Fruit fly (Drosophila melanogaster): ENCODE data around the gene Polr2D.

Gene Polr2D

DNA sequence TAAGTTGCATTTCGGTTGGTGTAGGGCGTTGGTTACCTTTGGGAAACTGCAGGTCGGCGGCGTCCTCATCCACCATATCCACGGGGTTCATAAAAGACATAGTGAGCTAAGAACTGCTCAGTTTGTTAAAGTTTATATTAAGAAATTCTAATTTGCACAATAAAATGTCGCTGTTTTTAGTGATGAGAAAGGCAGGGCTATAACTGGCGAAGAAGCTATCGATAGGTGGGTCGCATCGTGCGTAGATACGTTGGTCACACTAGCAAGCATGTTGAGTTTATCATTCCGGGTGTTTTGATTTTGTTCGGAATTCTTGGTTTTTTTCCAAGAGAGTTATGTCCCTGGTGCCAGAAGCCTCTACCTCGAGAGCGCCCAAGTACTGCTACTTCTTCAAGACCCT lies at the start of gene Polr2D, which contains the start of the genes Ada2a, Tgs1 and moi:
TSS of gene Polr2D (minus strand) at position 207 of the 400 bp plus-strand sequence.
TSS of gene Ada2a (minus strand) at position 207 of the 400 bp plus-strand sequence.
TSS of gene Tgs1 (plus strand) at position 250 of the 400 bp plus-strand sequence.
TSS of gene moi (plus strand) at position 250 of the 400 bp plus-strand sequence.
- no peak for TF ChIP-seq noc (tag; optimal IDR thresholded peaks at IDR 0.05)

DNA sequence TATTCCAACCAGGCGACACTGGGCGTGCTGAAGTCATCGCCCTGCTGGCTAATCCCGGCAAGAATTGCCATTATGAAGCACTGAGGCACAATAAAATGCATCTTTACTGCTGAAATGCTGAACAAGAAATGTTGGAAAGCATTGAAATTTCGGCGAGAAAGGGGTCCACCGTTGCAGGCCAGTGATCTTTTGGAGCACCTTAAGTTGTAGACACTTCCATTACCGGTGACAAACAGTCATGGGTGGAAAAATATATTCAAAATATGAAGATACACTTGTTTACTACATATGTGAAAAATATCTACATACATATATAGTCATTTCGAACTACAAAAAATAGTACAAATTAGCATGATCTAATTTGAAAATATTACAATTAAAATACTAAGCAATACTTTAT lies 47.5 kb upstream of the Polr2D start, which contains the start of gene CG7126:
TSS of gene CG7126 (minus strand) at position 101 of the 400 bp plus-strand sequence.
- TF ChIP-seq noc (tag; optimal IDR thresholded peaks at IDR 0.05), result no peak

DNA sequence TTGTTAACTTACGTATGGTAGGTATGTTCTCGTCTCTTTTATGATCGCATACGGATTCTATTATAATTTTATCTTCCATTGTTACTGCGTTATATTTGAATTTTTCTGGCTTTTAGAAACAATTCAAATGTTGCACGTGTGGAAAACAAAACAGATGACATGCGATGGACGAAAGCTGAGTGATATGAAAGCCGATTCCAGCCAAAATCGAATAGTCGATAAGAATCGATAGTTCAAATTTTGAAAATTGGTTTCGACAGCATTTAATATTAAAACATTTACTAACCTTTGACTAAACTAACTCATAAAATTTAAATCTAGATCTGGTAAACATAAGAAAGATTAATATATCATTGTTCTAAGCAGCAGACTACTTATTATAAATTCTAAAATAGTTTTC lies 46.3 kb upstream of the Polr2D start, which contains the start of gene Polr1E:
TSS of gene Polr1E (minus strand) at position 160 of the 400 bp plus-strand sequence.
- TF ChIP-seq noc (tag; optimal IDR thresholded peaks at IDR 0.05), result no peak

DNA sequence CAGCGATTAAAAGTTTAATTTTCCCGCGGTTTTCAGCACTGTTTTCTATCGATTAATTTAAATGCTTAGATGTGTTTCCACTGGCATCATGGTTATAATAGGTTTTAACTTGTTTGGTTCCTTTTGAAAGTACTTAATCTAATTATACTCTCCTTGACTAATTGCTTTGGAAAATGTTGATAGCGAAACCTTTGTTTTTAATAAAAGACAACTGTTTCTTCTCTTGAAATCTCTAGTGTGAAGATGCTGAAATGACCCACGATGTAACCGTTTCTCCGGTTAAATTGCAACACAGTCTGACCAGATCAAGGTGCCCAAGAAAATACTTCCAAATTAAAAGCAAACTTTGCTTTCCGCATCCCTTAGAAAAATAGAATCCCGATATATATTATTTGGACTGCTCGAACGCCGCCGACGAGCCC lies 43.6 kb upstream of the Polr2D start, which contains the start of gene Dlc90F:
TSS of gene Dlc90F (plus strand) at position 330 of the 422 bp plus-strand sequence.
- peak; percentile 6 for TF ChIP-seq noc (tag; optimal IDR thresholded peaks at IDR 0.05)

DNA sequence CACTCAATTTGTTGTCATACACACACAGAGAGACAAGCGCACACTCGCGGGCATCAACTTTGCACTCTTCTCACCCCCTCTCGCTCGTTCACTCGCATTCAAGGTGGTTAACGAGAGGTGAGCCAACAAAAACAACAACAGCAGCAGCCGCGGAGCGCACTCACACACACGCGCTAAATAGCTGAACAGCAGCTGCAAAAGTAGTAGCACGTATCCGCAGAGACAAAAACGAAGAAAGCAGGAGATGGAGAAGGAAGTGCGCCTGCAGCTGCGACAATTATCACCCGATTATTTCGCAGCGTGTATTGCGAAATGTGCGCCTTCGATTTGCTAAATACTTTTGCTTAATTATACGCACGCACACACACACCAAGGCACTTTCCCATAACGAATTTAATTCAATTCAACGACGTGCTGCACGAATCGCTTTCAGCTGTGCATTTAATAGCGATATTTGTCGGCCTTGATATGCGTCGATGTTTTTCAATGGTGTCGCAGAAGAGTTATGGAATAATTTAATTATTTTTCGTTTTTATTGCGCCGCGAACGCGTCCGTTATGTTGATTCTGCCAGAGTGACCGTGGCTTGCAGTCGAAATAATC lies 43.1 kb upstream of the Polr2D start:
- TF ChIP-seq noc (tag; optimal IDR thresholded peaks at IDR 0.05), result peak; percentile 30

DNA sequence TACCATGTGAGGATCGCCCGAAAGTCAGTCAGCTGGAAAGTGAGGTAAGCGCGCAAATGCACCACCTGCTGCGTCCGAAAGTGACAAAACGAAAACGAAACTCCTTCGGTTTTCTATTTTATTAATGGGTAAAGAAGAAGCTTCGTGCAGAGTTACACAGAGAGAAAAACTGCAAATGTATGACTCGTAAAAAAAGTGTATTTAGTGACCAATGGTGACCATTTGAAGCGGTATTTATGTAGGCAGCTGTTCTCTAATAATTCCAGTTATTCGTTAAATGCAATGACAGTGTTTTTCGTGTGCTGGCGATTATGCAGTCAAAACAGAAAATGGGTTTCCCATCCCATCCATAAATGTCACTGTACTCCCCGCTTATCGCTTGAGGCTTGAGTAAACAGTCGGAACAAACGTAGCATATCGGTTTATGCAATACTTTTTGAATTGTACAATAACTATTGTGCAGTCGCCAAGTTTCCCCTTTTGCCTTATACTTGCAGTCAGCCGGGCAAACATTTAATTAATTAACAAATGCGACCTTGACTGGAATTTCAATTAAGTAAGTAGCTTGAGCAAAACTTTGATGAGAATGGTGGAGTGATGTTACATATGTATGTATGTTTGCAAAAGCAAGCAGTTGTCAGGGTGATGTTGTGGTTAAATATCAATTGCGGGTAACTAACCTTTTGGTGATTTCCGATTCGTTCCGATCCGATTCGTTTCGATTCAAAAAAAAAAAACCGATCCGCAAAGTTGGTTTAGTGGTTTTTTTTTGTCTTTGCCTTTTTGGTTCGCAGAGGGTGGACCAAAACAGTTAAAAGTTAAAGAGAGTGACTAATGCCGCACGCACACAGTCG lies 42.4 kb upstream of the Polr2D start:
- no peak for TF ChIP-seq noc (tag; optimal IDR thresholded peaks at IDR 0.05)

DNA sequence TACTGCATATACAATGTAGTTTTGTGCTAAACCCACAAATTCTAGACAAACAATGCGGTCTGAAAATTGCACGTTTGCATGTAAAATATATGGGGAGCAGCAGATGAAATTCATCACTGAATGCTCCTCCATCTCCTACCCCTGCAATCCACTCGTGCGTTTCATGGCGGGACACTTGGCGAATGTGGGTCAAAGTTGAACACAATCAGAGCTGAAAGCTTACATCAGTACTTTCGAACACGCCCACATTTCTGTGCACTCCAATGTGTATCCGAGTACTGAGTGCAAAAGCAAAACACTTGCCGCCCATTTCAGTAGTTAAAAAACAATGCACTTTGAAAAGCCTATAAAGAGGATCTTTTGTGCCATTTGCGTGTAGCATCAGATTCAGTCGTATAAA lies 41.5 kb upstream of the Polr2D start:
- TF ChIP-seq noc (tag; optimal IDR thresholded peaks at IDR 0.05), result no peak

DNA sequence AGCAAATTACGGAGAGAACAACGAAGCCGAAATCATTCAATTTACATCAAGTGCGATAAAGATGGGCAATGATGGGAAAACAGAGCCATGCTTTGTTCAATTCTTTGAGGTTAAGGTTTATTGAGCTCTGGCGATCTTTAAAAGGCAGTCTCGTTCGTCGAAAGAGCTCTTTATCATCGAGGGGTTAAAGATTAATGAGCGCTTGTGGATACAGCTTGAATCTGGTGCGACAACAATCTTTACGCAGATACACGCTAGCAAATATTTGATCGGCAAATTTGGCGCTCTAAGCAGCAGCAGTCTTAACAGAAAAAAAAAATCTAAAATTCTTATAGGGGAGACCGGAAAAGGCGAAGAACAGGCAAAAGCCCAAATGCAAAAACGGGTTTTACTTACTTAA lies 40.8 kb upstream of the Polr2D start:
- TF ChIP-seq noc (tag; optimal IDR thresholded peaks at IDR 0.05), result no peak

DNA sequence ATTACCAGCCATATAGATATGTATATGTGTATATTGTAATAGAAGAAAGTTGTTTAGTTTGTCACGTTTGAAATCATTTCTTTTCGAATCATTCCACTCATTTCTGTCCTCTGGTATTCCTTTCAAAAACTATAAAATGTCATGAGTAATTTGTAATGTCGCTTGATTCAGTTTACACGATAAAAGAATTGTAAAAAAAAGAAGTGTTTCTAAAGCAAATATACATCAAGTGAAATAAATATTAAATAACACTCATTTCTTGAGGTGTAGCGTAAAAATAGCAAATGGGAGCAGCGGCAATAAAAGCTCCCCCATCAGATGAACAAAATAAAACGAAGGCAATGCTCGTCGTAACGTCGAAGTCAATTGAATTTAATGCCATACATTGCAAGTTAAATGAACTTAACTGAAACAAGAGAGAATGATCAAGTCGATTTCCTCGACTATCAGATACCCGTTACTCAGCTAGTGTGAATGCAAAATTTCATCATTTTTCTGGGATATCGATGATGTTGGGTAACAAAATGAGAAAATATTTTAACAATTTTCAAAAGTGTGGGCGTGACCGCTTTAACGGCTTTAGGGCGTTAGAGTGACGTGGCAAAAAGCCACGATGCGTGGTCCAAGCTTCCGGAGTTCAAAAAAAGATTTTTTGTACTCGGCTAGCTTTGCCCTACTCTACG lies 40.1 kb upstream of the Polr2D start:
- no peak for TF ChIP-seq noc (tag; optimal IDR thresholded peaks at IDR 0.05)

DNA sequence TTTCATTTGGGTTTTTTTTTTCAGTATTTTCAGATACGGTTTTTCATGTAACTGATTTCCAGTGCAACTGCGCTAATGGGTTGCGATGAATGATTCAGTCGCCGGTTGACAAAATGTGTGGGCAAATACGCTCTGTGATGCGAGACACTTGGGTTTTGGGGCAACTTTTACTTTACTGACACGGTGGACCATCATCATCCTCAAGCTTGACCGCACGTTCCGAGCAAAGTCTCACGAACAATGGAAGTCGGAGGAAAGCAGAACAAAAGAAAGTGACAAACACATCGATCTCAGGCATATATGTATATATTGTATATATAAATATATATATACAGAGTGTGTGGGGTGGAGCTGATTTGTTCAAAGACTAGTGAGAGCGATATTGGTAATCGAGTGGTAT lies 39.2 kb upstream of the Polr2D start:
- no peak for TF ChIP-seq noc (tag; optimal IDR thresholded peaks at IDR 0.05)

DNA sequence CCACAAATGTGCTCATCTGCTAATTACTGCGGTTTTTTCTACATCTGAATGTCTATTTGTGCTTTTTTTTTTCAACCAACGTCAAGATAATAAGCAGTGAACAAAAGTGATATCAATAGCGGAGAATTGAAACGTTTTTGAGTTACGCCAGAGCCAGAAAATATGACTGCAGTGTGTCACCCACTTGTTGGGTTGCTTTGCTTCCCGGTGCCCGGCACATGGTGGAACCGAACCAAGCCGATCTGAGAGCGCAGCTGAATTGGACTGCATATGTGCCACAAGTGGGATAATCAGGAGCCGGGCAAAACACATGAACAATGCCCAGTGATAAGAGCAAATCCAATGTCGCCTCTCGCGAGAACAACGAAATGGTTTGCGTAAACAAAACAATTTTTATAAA lies 37.1 kb upstream of the Polr2D start:
- no peak for TF ChIP-seq noc (tag; optimal IDR thresholded peaks at IDR 0.05)

DNA sequence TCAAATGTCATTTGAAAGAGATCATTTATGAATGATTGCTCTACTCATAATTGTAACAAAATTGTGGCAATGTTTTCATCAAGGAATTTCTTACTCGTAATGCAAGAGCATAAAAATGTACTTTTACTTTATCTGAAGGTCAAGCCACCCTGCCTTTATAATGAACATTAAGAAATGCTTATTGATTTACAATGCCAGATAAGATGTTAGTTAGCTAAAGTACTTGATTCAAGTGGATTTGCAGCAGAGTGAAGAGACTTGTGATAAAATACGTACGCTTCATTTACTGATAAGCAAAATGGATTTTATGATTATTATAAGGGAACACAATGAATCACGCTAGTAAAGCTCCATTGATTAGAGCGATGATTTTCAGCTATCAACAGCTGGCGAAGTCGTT lies 36.5 kb upstream of the Polr2D start:
- TF ChIP-seq noc (tag; optimal IDR thresholded peaks at IDR 0.05), result peak; percentile 62

DNA sequence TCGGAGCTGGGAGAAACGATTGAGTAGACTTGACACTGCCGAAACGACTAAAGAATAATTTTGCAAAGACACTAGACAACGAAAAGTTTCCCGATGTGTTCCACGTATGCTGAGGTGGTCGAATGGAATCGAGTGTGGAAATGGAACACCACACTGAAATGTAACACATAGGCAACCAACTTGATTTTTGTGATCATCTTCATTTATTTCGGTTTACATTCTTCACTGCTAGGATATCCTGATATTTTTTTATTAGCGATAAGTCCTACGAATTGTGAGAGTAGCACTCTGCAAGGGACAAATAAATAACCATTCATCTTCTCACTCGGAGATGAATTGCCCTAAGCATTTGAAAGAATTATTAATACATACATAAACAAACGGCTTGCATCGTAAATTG lies 33.4 kb upstream of the Polr2D start, which contains the start of gene CG7131:
TSS of gene CG7131 (minus strand) at position 101 of the 400 bp plus-strand sequence.
- TF ChIP-seq noc (tag; optimal IDR thresholded peaks at IDR 0.05), result no peak

DNA sequence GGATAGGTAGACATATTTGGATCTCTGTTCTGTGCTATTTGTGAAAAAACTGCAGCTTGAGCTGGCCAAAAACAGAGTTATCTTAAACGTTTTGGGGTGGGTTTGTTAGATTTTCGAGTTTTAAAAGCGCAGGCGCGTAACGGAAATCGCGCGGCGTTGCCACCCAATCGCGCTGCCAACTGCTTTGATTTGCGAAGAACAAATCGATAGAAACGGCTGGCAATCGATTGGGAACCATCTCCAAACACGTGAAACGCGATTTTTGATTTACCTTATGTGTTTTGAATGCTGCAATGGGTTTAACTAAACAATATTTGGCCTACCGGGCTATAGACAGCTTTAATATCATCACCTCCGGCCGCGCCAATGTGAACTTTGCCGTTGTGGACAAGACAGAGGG lies 28.2 kb upstream of the Polr2D start, which contains the start of the genes CG14312 and CG8064:
TSS of gene CG14312 (minus strand) at position 88 of the 400 bp plus-strand sequence.
TSS of gene CG8064 (plus strand) at position 220 of the 400 bp plus-strand sequence.
- TF ChIP-seq noc (tag; optimal IDR thresholded peaks at IDR 0.05), result no peak

DNA sequence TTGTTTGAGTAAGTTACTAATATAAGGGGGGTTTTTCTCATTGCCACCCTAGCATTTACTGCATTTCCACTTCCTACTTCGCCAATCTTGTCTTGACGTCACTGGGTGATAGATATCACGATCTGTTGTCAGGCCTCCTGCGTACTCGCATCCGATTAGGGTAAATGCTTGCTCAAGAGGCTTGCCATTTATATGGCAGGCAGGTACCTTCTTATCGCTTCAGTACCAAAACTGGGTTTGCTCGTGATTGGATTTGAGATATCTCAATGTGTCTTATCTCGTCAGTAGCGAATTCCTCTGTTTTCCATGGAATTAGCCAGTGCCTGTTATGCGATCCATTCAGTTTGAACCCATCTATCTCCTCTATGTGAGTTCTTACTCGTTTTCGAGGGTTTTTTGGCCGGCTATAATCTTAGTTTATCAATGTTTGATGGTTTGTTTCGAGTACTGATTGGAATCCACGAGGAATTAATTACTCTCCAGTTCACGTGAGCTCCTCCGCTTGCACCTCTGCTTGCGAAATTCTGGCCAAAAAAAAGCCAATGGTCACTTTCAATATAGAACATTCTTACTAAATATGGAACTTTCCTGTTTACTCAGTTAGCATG lies 25.7 kb upstream of the Polr2D start:
- TF ChIP-seq noc (tag; optimal IDR thresholded peaks at IDR 0.05), result no peak

All from whole organism, larva.